Worm (Caenorhabditis elegans): ENCODE measurements around the gene gsto-2.

DNA sequence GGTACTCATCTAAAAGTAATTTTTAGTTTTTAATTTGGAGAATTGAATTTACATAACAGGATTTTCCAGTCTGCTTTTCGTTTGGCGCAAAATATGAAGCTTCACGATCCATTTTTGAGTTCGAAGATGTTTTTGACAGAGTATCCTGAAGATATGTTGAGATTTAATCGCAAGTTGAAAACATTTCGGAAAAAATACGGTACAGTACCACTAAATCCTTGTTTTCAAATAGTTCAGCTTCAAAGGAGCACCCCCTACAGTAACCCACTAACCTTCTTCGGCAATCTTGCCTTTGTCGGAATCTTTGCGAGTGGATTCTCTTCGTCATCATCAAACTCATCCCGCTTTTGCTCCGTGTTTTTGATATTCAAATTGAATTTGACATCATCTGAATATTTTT, 35.6 kb upstream of the gsto-2 start:
- no peak for TF ChIP-seq pha-2 (tag; optimal IDR thresholded peaks at IDR 0.05)
- TF ChIP-seq pha-4 (tag; optimal IDR thresholded peaks at IDR 0.05), result no peak
- TF ChIP-seq F13H6.1 (tag; optimal IDR thresholded peaks at IDR 0.05), result no peak
- TF ChIP-seq fkh-10 (GFP tag; optimal IDR thresholded peaks at IDR 0.05), result no peak
- TF ChIP-seq tbx-7 (tag; optimal IDR thresholded peaks at IDR 0.05), result no peak
- TF ChIP-seq ref-2 (tag; optimal IDR thresholded peaks at IDR 0.05), result no peak
- TF ChIP-seq ahr-1 (tag; optimal IDR thresholded peaks at IDR 0.05), result no peak
- TF ChIP-seq C08G9.2 (tag; optimal IDR thresholded peaks at IDR 0.05), result no peak
- no peak for TF ChIP-seq ceh-22 (tag; optimal IDR thresholded peaks at IDR 0.05)
